Worm (Caenorhabditis elegans) whole organism, L1 larva: ENCODE results near the gene srlf-10.
A peak's percentile ranks its signal among the peaks of the same experiment; 100 is the strongest.

Source experiments
- C04F5.9 ChIP-seq: sonication (generic microtip); optimal IDR thresholded peaks from 2 replicates; lab custom pipeline; 2016; ENCODE audit warnings: missing genetic modification characterization, missing compliant biosample characterization
- C16A3.4 ChIP-seq: fragments of 150-350 bp; optimal IDR thresholded peaks from 2 replicates; lab custom pipeline; 2014; ENCODE audit warnings: missing biosample characterization, missing genetic modification characterization
- C34B4.2 ChIP-seq: sonication (generic microtip); optimal IDR thresholded peaks from 2 replicates; lab custom pipeline; 2017; ENCODE audit warnings: mild to moderate bottlenecking, missing genetic modification characterization, missing compliant biosample characterization
- F16B12.6 ChIP-seq: fragments of 150-350 bp; optimal IDR thresholded peaks from 2 replicates; lab custom pipeline; 2014; ENCODE audit warnings: missing biosample characterization, missing genetic modification characterization
- Y116A8C.19 ChIP-seq: sonication (generic microtip); optimal IDR thresholded peaks from 2 replicates; lab custom pipeline; 2016; ENCODE audit warnings: missing compliant biosample characterization, missing genetic modification characterization, borderline replicate concordance
- aha-1 ChIP-seq: fragments of 150-350 bp; optimal IDR thresholded peaks from 2 replicates; lab custom pipeline; 2014; ENCODE audit warnings: missing biosample characterization, missing genetic modification characterization
- aly-2 ChIP-seq: fragments of 150-350 bp; optimal IDR thresholded peaks from 2 replicates; lab custom pipeline; 2014; ENCODE audit warnings: missing biosample characterization, missing genetic modification characterization
- ama-1 ChIP-seq: fragments of 150-350 bp; optimal IDR thresholded peaks from 2 replicates; lab custom pipeline; 2014
- ceh-63 ChIP-seq: fragments of 200-800 bp; sonication (Bioruptor generic); optimal IDR thresholded peaks from 2 replicates; lab custom pipeline; 2018; ENCODE audit warnings: mild to moderate bottlenecking, missing genetic modification characterization, missing compliant biosample characterization
- ceh-88 ChIP-seq: fragments of 200-800 bp; sonication (Bioruptor generic); IDR thresholded peaks from 2 replicates; pipeline ENCODE4 v1.3.6; 2022; ENCODE audit warnings: missing genetic modification characterization, missing compliant biosample characterization
- ceh-90 ChIP-seq: sonication (generic microtip); optimal IDR thresholded peaks from 2 replicates; lab custom pipeline; 2016; ENCODE audit warnings: missing genetic modification characterization, missing compliant biosample characterization
- dpl-1 ChIP-seq, 3 experiments: fragments of 150-350 bp in 2 of 3; sonication (generic microtip) in 1 of 3; optimal IDR thresholded peaks; 2 replicates each; lab custom pipeline; 2014 to 2017; ENCODE audit warnings: missing biosample characterization in 3 of 3, missing genetic modification characterization in 3 of 3, missing genetic modification reagents in 3 of 3
- efl-1 ChIP-seq, 4 experiments: fragments of 150-350 bp; optimal IDR thresholded peaks in 3 of 4; peaks in 1 of 4; 1 replicate in 1 of 4; 2 replicates in 3 of 4; lab custom pipeline; 2014; ENCODE audit warnings: missing biosample characterization in 2 of 4, missing genetic modification characterization in 2 of 4, missing genetic modification reagents in 2 of 4
- efl-3 ChIP-seq: fragments of 200-800 bp; sonication (Bioruptor generic); optimal IDR thresholded peaks from 2 replicates; lab custom pipeline; 2018; ENCODE audit warnings: mild to moderate bottlenecking, missing genetic modification characterization, missing compliant biosample characterization
- elt-3 ChIP-seq, 6 experiments: fragments of 150-350 bp in 1 of 6; sonication (generic microtip); optimal IDR thresholded peaks; 2 replicates each; lab custom pipeline; 2017 to 2018; ENCODE audit warnings: missing biosample characterization in 6 of 6, missing genetic modification characterization in 6 of 6, inconsistent platforms in 1 of 6
- fkh-10 ChIP-seq: sonication (generic microtip); optimal IDR thresholded peaks from 2 replicates; lab custom pipeline; 2017; ENCODE audit warnings: missing biosample characterization, missing genetic modification reagents, missing genetic modification characterization
- fkh-8 ChIP-seq: sonication (generic microtip); optimal IDR thresholded peaks from 2 replicates; lab custom pipeline; 2016; ENCODE audit warnings: mild to moderate bottlenecking, missing genetic modification characterization, missing compliant biosample characterization
- hlh-4 ChIP-seq: sonication (generic microtip); optimal IDR thresholded peaks from 2 replicates; lab custom pipeline; 2016; ENCODE audit warnings: mild to moderate bottlenecking, missing genetic modification characterization, missing compliant biosample characterization
- lin-13 ChIP-seq: fragments of 150-350 bp; optimal IDR thresholded peaks from 2 replicates; lab custom pipeline; 2014; ENCODE audit warnings: missing biosample characterization, missing genetic modification reagents, missing genetic modification characterization
- lin-14 ChIP-seq: fragments of 200-800 bp; sonication (Bioruptor generic); optimal IDR thresholded peaks from 2 replicates; lab custom pipeline; 2018; ENCODE audit warnings: mild to moderate bottlenecking, missing genetic modification characterization, moderate library complexity, missing compliant biosample characterization
- lin-15B ChIP-seq: fragments of 150-350 bp; sonication (generic microtip); optimal IDR thresholded peaks from 3 replicates; lab custom pipeline; 2014; ENCODE audit warnings: missing biosample characterization, missing genetic modification characterization
- lin-39 ChIP-seq: fragments of 150-350 bp; optimal IDR thresholded peaks from 2 replicates; lab custom pipeline; 2014; ENCODE audit warnings: missing biosample characterization, missing genetic modification reagents, missing genetic modification characterization
- lir-3 ChIP-seq: sonication (generic microtip); optimal IDR thresholded peaks from 2 replicates; lab custom pipeline; 2016; ENCODE audit warnings: mild to moderate bottlenecking, missing genetic modification characterization, moderate library complexity, missing compliant biosample characterization; ENCODE audit not compliant: poor library complexity
- lsy-2 ChIP-seq, 2 experiments: fragments of 150-350 bp; optimal IDR thresholded peaks; 2 replicates each; lab custom pipeline; 2014; ENCODE audit warnings: missing biosample characterization in 2 of 2, missing genetic modification characterization in 2 of 2
- mep-1 ChIP-seq: fragments of 150-350 bp; optimal IDR thresholded peaks from 2 replicates; lab custom pipeline; 2014; ENCODE audit warnings: missing biosample characterization, missing genetic modification characterization
- nhr-11 ChIP-seq: fragments of 150-350 bp; optimal IDR thresholded peaks from 2 replicates; lab custom pipeline; 2014; ENCODE audit warnings: missing biosample characterization, missing genetic modification characterization
- nhr-19 ChIP-seq: fragments of 200-800 bp; sonication (Bioruptor generic); conservative IDR thresholded peaks from 2 replicates; pipeline ENCODE4 v1.3.6; 2022; ENCODE audit warnings: missing genetic modification characterization, missing compliant biosample characterization
- nhr-47 ChIP-seq: sonication (generic microtip); optimal IDR thresholded peaks from 2 replicates; lab custom pipeline; 2016; ENCODE audit warnings: mild to moderate bottlenecking, missing genetic modification characterization, moderate library complexity, missing compliant biosample characterization
- nhr-71 ChIP-seq: sonication (generic microtip); optimal IDR thresholded peaks from 2 replicates; lab custom pipeline; 2016; ENCODE audit warnings: mild to moderate bottlenecking, missing genetic modification characterization, moderate library complexity, missing compliant biosample characterization
- nhr-85 ChIP-seq: sonication (generic microtip); peaks from one replicate; lab custom pipeline; 2016; ENCODE audit warnings: missing genetic modification characterization, inconsistent platforms, missing compliant biosample characterization
- pax-3 ChIP-seq: fragments of 200-800 bp; sonication (Bioruptor generic); optimal IDR thresholded peaks from 2 replicates; lab custom pipeline; 2018; ENCODE audit warnings: mild to moderate bottlenecking, missing genetic modification characterization, moderate library complexity, missing compliant biosample characterization
- rnt-1 ChIP-seq: sonication (generic microtip); optimal IDR thresholded peaks from 2 replicates; lab custom pipeline; 2016; ENCODE audit warnings: mild to moderate bottlenecking, missing genetic modification characterization, moderate library complexity, missing compliant biosample characterization
- skn-1 ChIP-seq: fragments of 150-350 bp; optimal IDR thresholded peaks from 2 replicates; lab custom pipeline; 2014; ENCODE audit warnings: missing biosample characterization, missing genetic modification characterization
- snu-23 ChIP-seq: sonication (generic microtip); optimal IDR thresholded peaks from 2 replicates; lab custom pipeline; 2016; ENCODE audit warnings: missing genetic modification characterization, missing compliant biosample characterization
- sox-4 ChIP-seq: sonication (generic microtip); optimal IDR thresholded peaks from 2 replicates; lab custom pipeline; 2016; ENCODE audit warnings: missing genetic modification characterization, missing compliant biosample characterization
- sptf-1 ChIP-seq: fragments of 150-350 bp; optimal IDR thresholded peaks from 2 replicates; lab custom pipeline; 2014; ENCODE audit warnings: missing biosample characterization, missing genetic modification characterization
- unc-62 ChIP-seq: fragments of 150-350 bp; optimal IDR thresholded peaks from 2 replicates; lab custom pipeline; 2014; ENCODE audit warnings: missing biosample characterization, missing genetic modification reagents, missing genetic modification characterization
- unc-86 ChIP-seq: sonication (generic microtip); optimal IDR thresholded peaks from 2 replicates; lab custom pipeline; 2016; ENCODE audit warnings: missing genetic modification characterization, missing compliant biosample characterization
- unc-98 ChIP-seq: fragments of 200-800 bp; sonication (Bioruptor generic); IDR thresholded peaks from 2 replicates; pipeline ENCODE4 v1.3.6; 2022; ENCODE audit warnings: missing genetic modification characterization, missing compliant biosample characterization
- xbp-1 ChIP-seq: sonication (generic microtip); optimal IDR thresholded peaks from 2 replicates; lab custom pipeline; 2016; ENCODE audit warnings: missing genetic modification characterization, missing compliant biosample characterization
- ztf-4 ChIP-seq: fragments of 150-350 bp; optimal IDR thresholded peaks from 2 replicates; lab custom pipeline; 2014; ENCODE audit warnings: missing biosample characterization, missing genetic modification characterization

srlf-10 gene

DNA sequence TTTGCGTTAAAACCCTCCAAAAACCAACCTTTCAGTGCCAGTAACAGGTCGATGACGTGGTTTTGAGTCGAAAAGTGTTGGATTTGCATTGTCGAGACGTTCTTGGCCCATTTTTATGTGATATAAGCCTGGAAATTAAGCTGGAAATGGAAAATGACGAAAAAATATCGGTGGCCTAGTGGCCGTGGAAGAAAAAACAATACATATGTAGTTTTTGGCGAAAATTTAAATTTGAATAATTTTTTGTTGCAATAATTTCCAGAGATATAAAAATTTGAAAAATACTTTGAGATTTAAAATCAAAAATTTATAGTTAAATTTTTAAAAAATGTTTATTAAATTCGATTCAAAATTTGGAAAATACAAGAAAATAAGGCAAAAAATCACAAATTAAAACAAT lies 37.4 kb downstream of the srlf-10 start, which contains the start of gene ciao-2B (continued):
- peak; percentile 25 to 88 for TF ChIP-seq efl-1 (optimal IDR thresholded peaks at IDR 0.05; lab: Kevin White, UChicago)
- peak; percentile 91 to 99 for TF ChIP-seq efl-1 (GFP tag; optimal IDR thresholded peaks at IDR 0.05 in 1 of 2; lab: Kevin White, UChicago)
- peak; percentile 79 to 89 (median 87) for TF ChIP-seq dpl-1 (GFP tag; optimal IDR thresholded peaks at IDR 0.05; lab: Kevin White, UChicago)
- peak; percentile 19 for TF ChIP-seq skn-1 (tag; lab: Kevin White, UChicago)
- TF ChIP-seq mep-1 (tag; lab: Kevin White, UChicago) = peak; percentile 0
- no peak for TF ChIP-seq efl-3 (GFP tag; lab: Kevin White, UChicago)
- TF ChIP-seq unc-98 (GFP tag; lab: Robert Waterston, UW) = peak; percentile 9; the same call in 1 of the 2 replicates
- peak; percentile 6 for TF ChIP-seq sox-4 (tag; lab: Kevin White, UChicago)
- peak; percentile 66 for TF ChIP-seq nhr-85 (tag; lab: Kevin White, UChicago)
- TF ChIP-seq hlh-4 = no peak
- TF ChIP-seq nhr-71 (tag; lab: Kevin White, UChicago) = peak; percentile 58
- TF ChIP-seq snu-23 (GFP tag; lab: Kevin White, UChicago) = peak; percentile 29
- no peak for TF ChIP-seq unc-86 (tag; lab: Kevin White, UChicago)
- no peak for TF ChIP-seq sptf-1 (tag; lab: Kevin White, UChicago)
- no peak for TF ChIP-seq aly-2 (tag; lab: Kevin White, UChicago)
- peak; percentile 20 for TF ChIP-seq lin-39 (tag; lab: Kevin White, UChicago)
- TF ChIP-seq C16A3.4 (tag; lab: Kevin White, UChicago) = no peak
- peak; percentile 70 for TF ChIP-seq nhr-47
- TF ChIP-seq nhr-19 (GFP tag; lab: Robert Waterston, UW) = no peak
- no peak for TF ChIP-seq pax-3 (tag; lab: Kevin White, UChicago)
- no peak for TF ChIP-seq C34B4.2 (tag; lab: Kevin White, UChicago)
- TF ChIP-seq ztf-4 = no peak
- TF ChIP-seq aha-1 (tag; lab: Kevin White, UChicago) = no peak
- TF ChIP-seq Y116A8C.19 (tag; lab: Kevin White, UChicago) = no peak
- TF ChIP-seq nhr-11 (tag; lab: Kevin White, UChicago) = no peak
- no peak for TF ChIP-seq ama-1
- TF ChIP-seq ceh-63 (GFP tag; lab: Kevin White, UChicago) = no peak
- TF ChIP-seq lir-3 (tag; lab: Kevin White, UChicago) = peak; percentile 76
- TF ChIP-seq xbp-1 (tag; lab: Kevin White, UChicago) = peak; percentile 19
- no peak for TF ChIP-seq fkh-10
- TF ChIP-seq lin-13 (GFP tag; lab: Kevin White, UChicago) = no peak
- peak; percentile 83 for TF ChIP-seq ceh-90 (tag; lab: Kevin White, UChicago)
- TF ChIP-seq elt-3 (tag; optimal IDR thresholded peaks at IDR 0.05; lab: Kevin White, UChicago) = no peak
- TF ChIP-seq unc-62 = no peak
- no peak for TF ChIP-seq F16B12.6 (tag; lab: Kevin White, UChicago)
- TF ChIP-seq lin-15B (tag; lab: Kevin White, UChicago) = no peak
- no peak for TF ChIP-seq fkh-8 (tag; lab: Kevin White, UChicago)
- TF ChIP-seq lsy-2 (tag; optimal IDR thresholded peaks at IDR 0.05; lab: Kevin White, UChicago) = peak; percentile 38 to 71
- no peak for TF ChIP-seq rnt-1 (tag; lab: Kevin White, UChicago)
- no peak for TF ChIP-seq C04F5.9 (tag; lab: Kevin White, UChicago)
- TF ChIP-seq ceh-88 (GFP tag; lab: Robert Waterston, UW) = no peak
- TF ChIP-seq lin-14 = no peak
